Worm (Caenorhabditis elegans) whole organism, L2 larva: ENCODE measurements around the gene Y46H3C.5.

ENCODE experiments used
- ceh-16 ChIP-seq: fragments of 150-350 bp; optimal IDR thresholded peaks from 2 replicates; lab custom pipeline; 2014; ENCODE audit warnings: missing biosample characterization, missing genetic modification characterization
- ceh-82 ChIP-seq: fragments of 150-350 bp; optimal IDR thresholded peaks from 2 replicates; lab custom pipeline; 2014; ENCODE audit warnings: missing biosample characterization, missing genetic modification characterization
- egl-27 ChIP-seq: sonication (generic microtip); optimal IDR thresholded peaks from 3 replicates; lab custom pipeline; 2017; ENCODE audit warnings: missing biosample characterization, missing genetic modification reagents, missing genetic modification characterization
- elt-1 ChIP-seq: fragments of 150-350 bp; optimal IDR thresholded peaks from 2 replicates; lab custom pipeline; 2014; ENCODE audit warnings: missing biosample characterization, missing genetic modification characterization
- nhr-77 ChIP-seq: fragments of 150-350 bp; optimal IDR thresholded peaks from 2 replicates; lab custom pipeline; 2014; ENCODE audit warnings: missing biosample characterization, missing genetic modification characterization

DNA sequence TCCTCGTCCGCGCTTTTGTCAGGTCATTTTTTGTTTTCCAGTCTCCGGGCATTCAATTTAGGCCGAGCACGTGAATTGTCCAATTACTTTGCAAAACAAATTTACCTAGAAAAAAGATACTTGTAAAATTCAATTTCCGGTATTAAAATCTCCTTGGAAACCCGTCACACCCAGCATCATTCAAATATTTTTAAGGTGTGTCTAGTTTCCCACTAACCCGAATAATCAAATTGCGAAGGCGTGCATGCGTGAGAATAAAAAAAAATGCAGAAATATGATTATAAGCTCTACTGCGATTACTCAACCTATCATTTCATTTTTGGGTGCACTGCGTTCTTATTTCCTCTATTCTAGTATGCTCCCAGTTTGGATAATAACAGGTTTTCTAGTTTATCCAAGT lies 37.5 kb downstream of the Y46H3C.5 start, which contains the start of gene irld-11:
- TF ChIP-seq egl-27 (tag; lab: Kevin White, UChicago) = no peak
- no peak for TF ChIP-seq elt-1 (tag; lab: Kevin White, UChicago)
- no peak for TF ChIP-seq ceh-82
- no peak for TF ChIP-seq ceh-16
- TF ChIP-seq nhr-77 (tag; lab: Kevin White, UChicago) = no peak
